Fruit fly (Drosophila melanogaster): ENCODE measurements around the gene Tmf.

The Tmf gene

DNA sequence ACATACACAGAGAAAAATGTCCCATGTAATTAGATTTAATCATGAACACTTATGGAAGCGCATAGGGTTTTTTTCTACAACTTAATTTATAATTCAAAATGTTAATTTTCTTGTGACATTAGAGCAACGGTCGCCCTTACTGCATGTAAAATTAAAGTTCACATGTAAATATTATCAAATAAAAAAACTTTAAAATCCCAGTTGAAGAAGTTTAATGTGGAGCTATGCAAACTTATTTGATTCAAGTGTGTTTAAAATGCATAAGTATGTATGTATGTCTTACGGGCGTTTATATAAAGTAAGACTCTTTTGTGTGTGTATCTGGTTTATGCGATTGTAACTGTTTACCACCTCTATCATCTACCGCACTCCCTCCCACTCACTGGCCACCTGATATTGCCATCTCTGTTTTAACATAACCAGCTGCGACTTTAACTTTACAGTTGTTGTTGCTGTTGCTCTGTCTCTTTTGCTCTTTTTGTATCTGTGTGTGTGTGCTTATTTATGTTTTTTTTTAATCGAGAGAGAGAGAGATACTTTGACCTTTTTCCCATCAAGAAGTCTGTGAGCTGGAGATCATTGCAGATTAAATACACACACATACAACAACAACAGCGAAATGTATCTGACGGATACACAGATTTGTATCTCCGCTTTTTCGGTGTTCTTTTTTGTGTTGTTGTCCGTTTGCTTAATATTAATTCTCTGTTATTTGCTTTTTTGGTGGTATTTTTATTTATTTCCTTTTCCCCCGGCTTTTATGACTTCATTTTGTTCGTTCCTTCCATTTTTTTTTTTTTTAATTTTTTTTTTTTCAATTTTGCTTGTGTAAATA lies 11.4 kb downstream of the Tmf start (continued):
- TF ChIP-seq slbo (GFP tag; IDR thresholded peaks at IDR 0.05), result peak; percentile 81
- peak; percentile 84 for TF ChIP-seq ash1 (GFP tag; optimal IDR thresholded peaks at IDR 0.05)
- no peak for TF ChIP-seq ro (GFP tag; IDR thresholded peaks at IDR 0.05)
- no peak for TF ChIP-seq CG7928 (GFP tag; optimal IDR thresholded peaks at IDR 0.05)
- TF ChIP-seq inv (GFP tag; IDR thresholded peaks at IDR 0.05; ENCODE audit: partially characterized antibody), result no peak
- TF ChIP-seq Lhr (GFP tag; optimal IDR thresholded peaks at IDR 0.05), result peak; percentile 81
- TF ChIP-seq Jarid2 (GFP tag; optimal IDR thresholded peaks at IDR 0.05), result peak; percentile 40
- TF ChIP-seq pfk (GFP tag; optimal IDR thresholded peaks at IDR 0.05), result peak; percentile 43
- peak; percentile 60 for TF ChIP-seq zfh2 (GFP tag; optimal IDR thresholded peaks at IDR 0.05)
- peak; percentile 90 for TF ChIP-seq Xbp1 (GFP tag; optimal IDR thresholded peaks at IDR 0.05)
- peak; percentile 77 for TF ChIP-seq en (GFP tag; optimal IDR thresholded peaks at IDR 0.05)
- peak; percentile 97 for TF ChIP-seq CG4360 (GFP tag; IDR thresholded peaks at IDR 0.05)
- peak; percentile 65 for TF ChIP-seq CG6254 (GFP tag; optimal IDR thresholded peaks at IDR 0.05)
- no peak for TF ChIP-seq stwl (tag; optimal IDR thresholded peaks at IDR 0.05)
- no peak for TF ChIP-seq Nf-YA (GFP tag; IDR thresholded peaks at IDR 0.05)
- peak; percentile 68 for TF ChIP-seq mam (GFP tag; optimal IDR thresholded peaks at IDR 0.05)
- peak; percentile 82 for TF ChIP-seq Asciz (GFP tag; optimal IDR thresholded peaks at IDR 0.05)
- TF ChIP-seq Hr3 (GFP tag; optimal IDR thresholded peaks at IDR 0.05), result peak; percentile 91
- TF ChIP-seq CG9609 (GFP tag; optimal IDR thresholded peaks at IDR 0.05), result peak; percentile 81
- no peak for TF ChIP-seq HmgD (GFP tag; optimal IDR thresholded peaks at IDR 0.05)
- TF ChIP-seq CG16813 (GFP tag; IDR thresholded peaks at IDR 0.05; ENCODE audit: partially characterized antibody), result no peak
- no peak for TF ChIP-seq CG34224 (GFP tag; IDR thresholded peaks at IDR 0.05; ENCODE audit: partially characterized antibody)
- TF ChIP-seq CG2116 (GFP tag; optimal IDR thresholded peaks at IDR 0.05), result peak; percentile 56
- no peak for TF ChIP-seq HLH4C (GFP tag; IDR thresholded peaks at IDR 0.05; ENCODE audit: partially characterized antibody)
- peak; percentile 57 for TF ChIP-seq slp2 (GFP tag; optimal IDR thresholded peaks at IDR 0.05)

DNA sequence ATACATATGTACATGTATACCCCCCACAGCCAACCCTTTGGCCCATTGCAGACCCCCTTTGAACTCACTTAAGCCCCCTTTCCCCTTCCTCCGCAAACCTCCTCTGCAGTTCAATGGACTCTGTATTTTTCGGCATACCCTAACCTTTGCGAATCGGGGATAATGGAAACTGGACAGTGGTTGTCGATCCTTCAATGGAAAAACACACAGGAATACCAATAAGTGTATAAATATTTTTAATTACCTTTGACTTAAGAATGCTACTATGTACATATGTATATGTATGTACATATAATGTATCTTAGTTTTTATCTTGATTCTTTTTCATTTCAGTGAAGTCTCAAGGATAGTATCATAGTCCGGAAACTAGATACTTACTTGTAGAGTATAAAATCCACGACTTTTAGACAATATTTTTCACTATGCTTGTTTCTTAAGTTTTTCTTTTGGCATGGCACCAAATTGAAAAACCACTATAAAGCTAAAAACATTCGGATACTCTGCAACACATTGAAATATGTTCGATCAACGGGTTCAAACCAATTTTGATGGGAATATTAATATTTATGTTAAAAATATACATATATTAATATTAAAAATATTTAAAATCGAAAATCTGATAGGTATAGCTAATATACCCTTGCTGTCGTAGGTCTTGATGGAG lies 12.3 kb downstream of the Tmf start:
- peak; percentile 41; the same call in 1 of the 2 replicates for TF ChIP-seq MBD-R2 (GFP tag; IDR thresholded peaks at IDR 0.05)
- TF ChIP-seq stwl (tag; optimal IDR thresholded peaks at IDR 0.05), result no peak
- TF ChIP-seq HLHmδ (GFP tag; optimal IDR thresholded peaks at IDR 0.05), result no peak
- TF ChIP-seq ems (GFP tag; optimal IDR thresholded peaks at IDR 0.05), result no peak
- TF ChIP-seq E2f1 (GFP tag; IDR thresholded peaks at IDR 0.05), result peak; percentile 59; the same call in 1 of the 2 replicates
- TF ChIP-seq gem (tag; optimal IDR thresholded peaks at IDR 0.05), result peak; percentile 88
- TF ChIP-seq H2.0 (GFP tag; IDR thresholded peaks at IDR 0.05), result peak; percentile 57; the same call in 1 of the 2 replicates
- no peak for TF ChIP-seq CG11398 (GFP tag; optimal IDR thresholded peaks at IDR 0.05)
- peak; percentile 73 for TF ChIP-seq ttk (GFP tag; IDR thresholded peaks at IDR 0.05)
- peak; percentile 73 for TF ChIP-seq Asciz (GFP tag; optimal IDR thresholded peaks at IDR 0.05)
- TF ChIP-seq Nf-YC (tag; optimal IDR thresholded peaks at IDR 0.05), result peak; percentile 46
- peak; percentile 78 for TF ChIP-seq zfh1 (GFP tag; IDR thresholded peaks at IDR 0.05)
- no peak for TF ChIP-seq peb (GFP tag; IDR thresholded peaks at IDR 0.05)
- TF ChIP-seq mam (GFP tag; optimal IDR thresholded peaks at IDR 0.05), result no peak
- peak; percentile 46 for TF ChIP-seq CG12769 (tag; optimal IDR thresholded peaks at IDR 0.05)
- peak; percentile 18 for TF ChIP-seq CrebB (tag; optimal IDR thresholded peaks at IDR 0.05)
- TF ChIP-seq dysf (GFP tag; IDR thresholded peaks at IDR 0.05), result peak; percentile 82
- peak; percentile 17 for TF ChIP-seq CG15011 (GFP tag; optimal IDR thresholded peaks at IDR 0.05)
- TF ChIP-seq HmgZ (tag; optimal IDR thresholded peaks at IDR 0.05), result peak; percentile 45
- TF ChIP-seq CG2199 (GFP tag; IDR thresholded peaks at IDR 0.05), result no peak
- TF ChIP-seq CG11093 (GFP tag; IDR thresholded peaks at IDR 0.05), result peak; percentile 60; the same call in 2 of the 3 replicates
- TF ChIP-seq tio (GFP tag; optimal IDR thresholded peaks at IDR 0.05), result peak; percentile 18
- TF ChIP-seq lmd (GFP tag; IDR thresholded peaks at IDR 0.05), result peak; percentile 81
- peak; percentile 80 for TF ChIP-seq nmo (GFP tag; optimal IDR thresholded peaks at IDR 0.05)
- no peak for TF ChIP-seq Mes4 (GFP tag; optimal IDR thresholded peaks at IDR 0.05)
- TF ChIP-seq NC2α (GFP tag; optimal IDR thresholded peaks at IDR 0.05), result no peak

Data from whole organism, embryonic.